Fruit fly (Drosophila melanogaster) whole organism, adult: ENCODE results near the gene ACXA.
A peak's percentile ranks its signal among the peaks of the same experiment; 100 is the strongest.

Source experiments
- CG11617 ChIP-seq: fragments of 200-800 bp; sonication (Bioruptor generic); optimal IDR thresholded peaks from 2 replicates; lab custom pipeline; 2017; ENCODE audit warnings: mild to moderate bottlenecking, missing biosample characterization, missing genetic modification reagents, missing genetic modification characterization
- CG12768 ChIP-seq: fragments of 200-800 bp; sonication (Bioruptor generic); optimal IDR thresholded peaks from 2 replicates; lab custom pipeline; 2017; ENCODE audit warnings: missing biosample characterization, missing genetic modification characterization, mild to moderate bottlenecking, moderate library complexity, missing genetic modification reagents
- CG14711 ChIP-seq: fragments of 200-800 bp; sonication (Bioruptor generic); optimal IDR thresholded peaks from 2 replicates; lab custom pipeline; 2018; ENCODE audit warnings: missing biosample characterization, mild to moderate bottlenecking, missing genetic modification characterization, moderate library complexity
- CG1620 ChIP-seq: fragments of 200-800 bp; sonication (Bioruptor generic); optimal IDR thresholded peaks from 2 replicates; lab custom pipeline; 2016; ENCODE audit warnings: missing biosample characterization, missing genetic modification characterization
- CG33017 ChIP-seq: fragments of 200-800 bp; sonication (Bioruptor generic); optimal IDR thresholded peaks from 2 replicates; lab custom pipeline; 2018; ENCODE audit warnings: missing biosample characterization, mild to moderate bottlenecking, missing genetic modification characterization, moderate library complexity
- CG5204 ChIP-seq: fragments of 200-800 bp; sonication (Bioruptor generic); optimal IDR thresholded peaks from 2 replicates; lab custom pipeline; 2016; ENCODE audit warnings: missing biosample characterization, missing genetic modification characterization
- CG7045 ChIP-seq: fragments of 200-800 bp; sonication (Bioruptor generic); optimal IDR thresholded peaks from 2 replicates; lab custom pipeline; 2017; ENCODE audit warnings: missing biosample characterization, mild to moderate bottlenecking, missing genetic modification characterization
- CG7101 ChIP-seq: fragments of 200-800 bp; sonication (Bioruptor generic); optimal IDR thresholded peaks from 2 replicates; lab custom pipeline; 2018; ENCODE audit warnings: missing biosample characterization, mild to moderate bottlenecking, missing genetic modification characterization, moderate library complexity
- Clk ChIP-seq: fragments of 200-800 bp; sonication (Bioruptor generic); optimal IDR thresholded peaks from 2 replicates; lab custom pipeline; 2017; ENCODE audit warnings: missing biosample characterization, missing genetic modification characterization
- Crg-1 ChIP-seq: fragments of 200-800 bp; sonication (Bioruptor generic); optimal IDR thresholded peaks from 2 replicates; lab custom pipeline; 2016; ENCODE audit warnings: missing biosample characterization, missing genetic modification characterization
- Hr96 ChIP-seq: fragments of 200-800 bp; sonication (Bioruptor generic); optimal IDR thresholded peaks from 2 replicates; lab custom pipeline; 2016; ENCODE audit warnings: missing biosample characterization, missing genetic modification characterization
- Mnt ChIP-seq: fragments of 200-800 bp; sonication (Bioruptor generic); optimal IDR thresholded peaks from 2 replicates; lab custom pipeline; 2016; ENCODE audit warnings: missing biosample characterization, mild to moderate bottlenecking, missing genetic modification characterization
- bab1 ChIP-seq: fragments of 200-800 bp; sonication (Bioruptor generic); optimal IDR thresholded peaks from 3 replicates; lab custom pipeline; 2019; ENCODE audit warnings: missing biosample characterization, mild to moderate bottlenecking, missing genetic modification characterization, moderate library complexity
- cic ChIP-seq: fragments of 200-800 bp; sonication (Bioruptor generic); optimal IDR thresholded peaks from 2 replicates; lab custom pipeline; 2017; ENCODE audit warnings: missing biosample characterization, mild to moderate bottlenecking, missing genetic modification characterization, moderate library complexity
- cnc ChIP-seq, 2 experiments: fragments of >200 bp; optimal IDR thresholded peaks; 2 replicates each; lab custom pipeline; 2017
- kay ChIP-seq: fragments of 200-800 bp; sonication (Bioruptor generic); peaks from one replicate; lab custom pipeline; 2016; ENCODE audit warnings: missing biosample characterization, missing genetic modification characterization, borderline replicate concordance
- ovo ChIP-seq: fragments of 200-800 bp; sonication (Bioruptor generic); optimal IDR thresholded peaks from 2 replicates; lab custom pipeline; 2016; ENCODE audit warnings: missing biosample characterization, missing genetic modification characterization
- pad ChIP-seq: fragments of 200-800 bp; sonication (Bioruptor generic); optimal IDR thresholded peaks from 3 replicates; lab custom pipeline; 2017; ENCODE audit warnings: missing biosample characterization, missing genetic modification characterization, mild to moderate bottlenecking, moderate library complexity, missing genetic modification reagents
- tj ChIP-seq: fragments of 200-800 bp; sonication (Bioruptor generic); optimal IDR thresholded peaks from 3 replicates; lab custom pipeline; 2017; ENCODE audit warnings: missing biosample characterization, mild to moderate bottlenecking, missing genetic modification characterization, moderate library complexity
- toe ChIP-seq: fragments of 200-800 bp; sonication (Bioruptor generic); optimal IDR thresholded peaks from 2 replicates; lab custom pipeline; 2016; ENCODE audit warnings: missing biosample characterization, missing genetic modification characterization

The ACXA gene

dm6 chr2L:12950682-12951081, 29.8 kb downstream of the ACXA start:
- TF ChIP-seq CG12768 (no peak), Hr96 (no peak), cnc (optimal IDR thresholded peaks at IDR 0.05; lab: Kevin White, UChicago) (no peak), Mnt (no peak), tj (no peak), pad (GFP tag; lab: Kevin White, UChicago) (no peak), CG14711 (tag; lab: Kevin White, UChicago) (no peak), CG1620 (no peak), CG7045 (GFP tag; lab: Kevin White, UChicago) (no peak), CG33017 (tag; lab: Kevin White, UChicago) (no peak), Crg-1 (GFP tag; lab: Kevin White, UChicago) (no peak), bab1 (GFP tag; lab: Kevin White, UChicago) (no peak), Clk (GFP tag; lab: Kevin White, UChicago) (no peak), toe (GFP tag; lab: Kevin White, UChicago) (no peak), kay (no peak), ovo (no peak), CG7101 (no peak), cic (GFP tag; lab: Kevin White, UChicago) (no peak)

DNA sequence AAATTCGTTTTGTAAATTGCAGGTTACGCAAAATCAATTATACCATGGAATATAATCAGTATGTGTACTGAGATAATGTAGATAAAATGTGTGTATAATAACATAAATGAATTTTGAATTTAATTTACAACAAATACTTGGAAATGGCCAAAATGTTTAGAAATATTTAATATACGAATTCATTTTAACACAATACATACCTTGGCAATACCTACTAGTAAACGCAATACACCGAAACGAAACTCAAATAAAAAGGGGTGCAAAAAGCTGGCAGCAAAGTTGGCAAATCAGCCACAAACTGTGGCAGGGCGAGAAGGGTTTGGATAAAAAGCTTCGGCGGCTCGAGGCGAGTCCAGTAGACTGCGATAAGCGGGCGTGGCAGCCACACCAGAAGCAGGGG, 45.4 kb downstream of the ACXA start, which contains the start of gene CG16800:
CG16800 (plus strand) TSS at position 301 of the 400 bp plus-strand sequence.
- no peak for TF ChIP-seq bab1 (GFP tag; lab: Kevin White, UChicago)
- no peak for TF ChIP-seq ovo
- TF ChIP-seq cic (GFP tag; lab: Kevin White, UChicago), result no peak
- no peak for TF ChIP-seq CG12768
- no peak for TF ChIP-seq pad (GFP tag; lab: Kevin White, UChicago)
- no peak for TF ChIP-seq CG33017 (tag; lab: Kevin White, UChicago)
- no peak for TF ChIP-seq kay
- no peak for TF ChIP-seq tj
- TF ChIP-seq Mnt, result no peak
- no peak for TF ChIP-seq CG1620
- TF ChIP-seq Clk (GFP tag; lab: Kevin White, UChicago), result no peak
- TF ChIP-seq CG5204 (GFP tag; lab: Kevin White, UChicago), result no peak
- TF ChIP-seq Crg-1 (GFP tag; lab: Kevin White, UChicago), result no peak
- no peak for TF ChIP-seq CG7045 (GFP tag; lab: Kevin White, UChicago)
- TF ChIP-seq CG14711 (tag; lab: Kevin White, UChicago), result no peak
- no peak for TF ChIP-seq Hr96
- no peak for TF ChIP-seq CG11617 (GFP tag; lab: Kevin White, UChicago)

DNA sequence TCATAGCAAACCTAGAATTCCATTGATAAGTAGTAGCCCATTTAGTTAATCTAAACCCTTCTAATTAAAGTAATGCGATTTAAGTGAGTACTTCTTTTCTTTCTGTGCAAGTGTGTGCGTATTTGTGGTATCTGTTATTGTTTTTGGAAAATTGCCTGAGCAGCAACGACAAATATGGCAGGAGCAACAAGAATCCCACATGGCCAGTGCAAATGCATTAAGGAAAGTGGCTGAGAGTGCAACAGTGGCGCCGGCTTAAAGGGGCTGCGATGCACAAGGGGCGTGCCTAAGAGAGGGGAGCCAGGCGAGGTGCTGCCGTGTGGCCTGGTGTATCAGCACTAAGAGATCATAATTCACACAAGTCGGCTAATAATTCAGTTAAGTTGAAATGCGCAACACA, 48.7 kb downstream of the ACXA start:
- TF ChIP-seq CG1620 (no peak), kay (no peak), cic (GFP tag; lab: Kevin White, UChicago) (no peak), tj (no peak), Mnt (no peak), Hr96 (no peak), CG5204 (GFP tag; lab: Kevin White, UChicago) (no peak)

dm6 chr2L:12974045-12974539, 53.2 kb downstream of the ACXA start, which contains the start of gene Vha68-2:
Vha68-2 (plus strand) TSS chr2L:12974322.
- TF ChIP-seq CG1620 (peak; percentile 80), Hr96 (peak; percentile 6), CG14711 (tag; lab: Kevin White, UChicago) (no peak), pad (GFP tag; lab: Kevin White, UChicago) (peak; percentile 29), CG7045 (GFP tag; lab: Kevin White, UChicago) (no peak), ovo (peak; percentile 65), CG5204 (GFP tag; lab: Kevin White, UChicago) (peak; percentile 67), CG11617 (GFP tag; lab: Kevin White, UChicago) (peak; percentile 23), CG33017 (tag; lab: Kevin White, UChicago) (peak; percentile 16), tj (no peak), Crg-1 (GFP tag; lab: Kevin White, UChicago) (peak; percentile 48), cnc (optimal IDR thresholded peaks at IDR 0.05; lab: Kevin White, UChicago) (no peak), kay (no peak), CG12768 (no peak), toe (GFP tag; lab: Kevin White, UChicago) (peak; percentile 38), cic (GFP tag; lab: Kevin White, UChicago) (peak; percentile 28), CG7101 (peak; percentile 74), Mnt (peak; percentile 52), Clk (GFP tag; lab: Kevin White, UChicago) (no peak), bab1 (GFP tag; lab: Kevin White, UChicago) (peak; percentile 82)

- TF ChIP-seq CG14711 (tag; lab: Kevin White, UChicago) (no peak), tj (peak; percentile 82), kay (peak; percentile 93)
These were observed 53.9 kb downstream of the ACXA start for dm6 chr2L:12974562-12975366.
